Fruit fly (Drosophila melanogaster): Measurements from ENCODE around the gene CG34161.

DNA sequence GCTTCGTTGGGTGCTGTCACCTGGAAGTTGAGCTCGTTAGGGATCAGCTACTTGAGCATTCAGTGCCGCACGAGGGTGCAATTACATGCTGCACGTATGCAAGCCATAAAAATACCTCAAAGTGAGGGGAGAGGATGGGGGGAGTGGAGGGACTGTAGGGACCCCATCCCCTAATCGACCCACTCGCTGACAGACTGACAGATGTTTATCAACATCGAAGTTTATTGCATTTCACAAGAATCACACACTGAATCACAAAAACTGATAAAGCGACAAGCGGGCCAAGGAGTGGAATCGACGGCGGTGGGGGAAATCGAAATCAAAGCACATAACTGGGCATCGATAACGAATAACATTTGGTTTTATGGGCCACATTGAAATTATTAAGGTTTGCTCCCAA, 26.8 kb downstream of the CG34161 start:
- TF ChIP-seq CG13296 (GFP tag; optimal IDR thresholded peaks at IDR 0.05), result no peak
- no peak for TF ChIP-seq bigmax (GFP tag; optimal IDR thresholded peaks at IDR 0.05)
- no peak for TF ChIP-seq Ada2b (GFP tag; IDR thresholded peaks at IDR 0.05)
- no peak for TF ChIP-seq Hand (GFP tag; optimal IDR thresholded peaks at IDR 0.05)
- no peak for TF ChIP-seq CG1024 (GFP tag; IDR thresholded peaks at IDR 0.05)
- TF ChIP-seq CG15073 (GFP tag; optimal IDR thresholded peaks at IDR 0.05), result no peak
- TF ChIP-seq CG33557 (GFP tag; optimal IDR thresholded peaks at IDR 0.05), result no peak
- TF ChIP-seq CTCF (GFP tag; optimal IDR thresholded peaks at IDR 0.05), result no peak
- no peak for TF ChIP-seq Chrac-16 (GFP tag; optimal IDR thresholded peaks at IDR 0.05)
- no peak for TF ChIP-seq Doc3 (GFP tag; IDR thresholded peaks at IDR 0.05; ENCODE audit: partially characterized antibody)
- no peak for TF ChIP-seq CG30403 (GFP tag; optimal IDR thresholded peaks at IDR 0.05)
- no peak for TF ChIP-seq Mrtf (GFP tag; IDR thresholded peaks at IDR 0.05)
- TF ChIP-seq CG16779 (GFP tag; IDR thresholded peaks at IDR 0.05), result no peak
- no peak for TF ChIP-seq CG3838 (GFP tag; optimal IDR thresholded peaks at IDR 0.05)

Measured in whole organism, embryonic.